Fruit fly (Drosophila melanogaster) whole organism: ENCODE data around the gene Grd.

Source experiments
- CG8478 ChIP-seq: fragments of >200 bp; optimal IDR thresholded peaks from 2 replicates; lab custom pipeline; 2018; ENCODE audit warnings: inconsistent platforms
- Dll ChIP-seq: fragments of >200 bp; optimal IDR thresholded peaks from 2 replicates; lab custom pipeline; 2017
- EcR ChIP-seq, 2 experiments: fragments of >200 bp; optimal IDR thresholded peaks; 2 replicates each; lab custom pipeline; 2017; ENCODE audit warnings: missing biosample characterization in 2 of 2, missing genetic modification characterization in 2 of 2, missing genetic modification reagents in 2 of 2
- pan ChIP-seq: fragments of >200 bp; optimal IDR thresholded peaks from 2 replicates; lab custom pipeline; 2017
- psq ChIP-seq: fragments of >200 bp; optimal IDR thresholded peaks from 2 replicates; lab custom pipeline; 2017
- usp ChIP-seq: fragments of >200 bp; optimal IDR thresholded peaks from 2 replicates; lab custom pipeline; 2017; ENCODE audit warnings: missing biosample characterization, missing genetic modification characterization, mixed read lengths

Grd gene

DNA sequence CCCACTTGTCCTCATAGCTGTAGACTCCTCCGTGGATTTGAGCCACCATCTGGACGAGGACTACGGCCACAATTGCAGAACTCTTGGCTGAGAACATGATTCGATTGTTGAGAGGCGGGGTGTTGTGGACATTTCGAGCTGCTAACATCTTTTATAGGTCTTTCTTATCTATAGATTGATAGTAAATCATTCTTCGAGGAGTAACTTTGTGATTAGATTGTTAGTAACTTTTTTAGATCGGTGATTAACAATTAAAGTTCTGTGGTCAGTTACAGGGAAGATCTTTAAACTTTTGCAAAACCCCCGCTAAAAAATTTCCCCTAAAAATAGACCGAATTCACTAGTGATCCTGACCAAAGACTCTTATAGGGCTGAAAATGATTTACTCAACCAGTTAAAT is 63.4 kb downstream of the Grd start, which contains the start of gene CG16775:
TSS of gene CG16775 (minus strand) at position 101 of the 400 bp plus-strand sequence.
- TF ChIP-seq usp (no peak), CG8478 (lab: Kevin White, UChicago) (no peak), Dll (lab: Kevin White, UChicago) (no peak), EcR (GFP tag; optimal IDR thresholded peaks at IDR 0.05; lab: Kevin White, UChicago) (no peak), psq (lab: Kevin White, UChicago) (no peak), pan (lab: Kevin White, UChicago) (no peak)

- no peak for TF ChIP-seq psq (lab: Kevin White, UChicago)
- TF ChIP-seq CG8478 (lab: Kevin White, UChicago), result no peak
- no peak for TF ChIP-seq EcR (GFP tag; optimal IDR thresholded peaks at IDR 0.05; lab: Kevin White, UChicago)
- TF ChIP-seq usp, result no peak
- TF ChIP-seq pan (lab: Kevin White, UChicago), result no peak
- no peak for TF ChIP-seq Dll (lab: Kevin White, UChicago)
Observed at dm6 chr3L:17887393-17887792, 64.3 kb downstream of the Grd start, which contains the start of gene CG7402. CG7402 (plus strand) TSS chr3L:17887705.
